Fruit fly (Drosophila melanogaster) whole organism, prepupa: ENCODE results near the gene CG16700.

Experiments
- Blimp-1 ChIP-seq: fragments of 200-800 bp; sonication (Bioruptor generic); optimal IDR thresholded peaks from 3 replicates; lab custom pipeline; 2017; ENCODE audit warnings: missing biosample characterization, missing genetic modification characterization, mild to moderate bottlenecking, moderate library complexity, missing genetic modification reagents
- CG10631 ChIP-seq: fragments of 200-800 bp; sonication (Bioruptor generic); optimal IDR thresholded peaks from 2 replicates; lab custom pipeline; 2016; ENCODE audit warnings: missing biosample characterization, missing genetic modification characterization
- CG11294 ChIP-seq: fragments of 200-800 bp; sonication (Bioruptor generic); IDR thresholded peaks from 2 replicates; pipeline ENCODE4 v1.3.6; 2022; ENCODE audit warnings: missing biosample characterization, missing genetic modification characterization
- CG11762 ChIP-seq: fragments of 200-800 bp; sonication (Bioruptor generic); optimal IDR thresholded peaks from 3 replicates; lab custom pipeline; 2016; ENCODE audit warnings: missing biosample characterization, missing genetic modification characterization; ENCODE audit not compliant: insufficient read depth
- CG15336 ChIP-seq: fragments of 200-800 bp; sonication (Bioruptor generic); IDR thresholded peaks from 2 replicates; pipeline ENCODE4 v1.3.6; 2022; ENCODE audit warnings: missing biosample characterization, missing genetic modification characterization
- CG1621 ChIP-seq: fragments of 200-800 bp; sonication (Bioruptor generic); optimal IDR thresholded peaks from 3 replicates; lab custom pipeline; 2018; ENCODE audit warnings: missing biosample characterization, mild to moderate bottlenecking, missing genetic modification characterization
- CG16779 ChIP-seq: fragments of 200-800 bp; sonication (Bioruptor generic); optimal IDR thresholded peaks from 3 replicates; lab custom pipeline; 2017; ENCODE audit warnings: missing biosample characterization, mild to moderate bottlenecking, missing genetic modification characterization
- CG3032 ChIP-seq: fragments of 200-800 bp; optimal IDR thresholded peaks from 2 replicates; lab custom pipeline; 2019; ENCODE audit warnings: missing biosample characterization, mild to moderate bottlenecking, missing genetic modification characterization, moderate library complexity
- CG32006 ChIP-seq: fragments of 200-800 bp; sonication (Bioruptor generic); optimal IDR thresholded peaks from 3 replicates; lab custom pipeline; 2017; ENCODE audit warnings: missing biosample characterization, mild to moderate bottlenecking, missing genetic modification characterization
- CG34406 ChIP-seq: fragments of 200-800 bp; sonication (Bioruptor generic); optimal IDR thresholded peaks from 3 replicates; lab custom pipeline; 2016; ENCODE audit warnings: missing biosample characterization, missing genetic modification characterization
- CG3919 ChIP-seq: fragments of 200-800 bp; sonication (Bioruptor generic); optimal IDR thresholded peaks from 3 replicates; lab custom pipeline; 2016; ENCODE audit warnings: missing biosample characterization, missing genetic modification characterization
- CG4318 ChIP-seq: fragments of 200-800 bp; sonication (Bioruptor generic); optimal IDR thresholded peaks from 3 replicates; lab custom pipeline; 2017; ENCODE audit warnings: missing biosample characterization, mild to moderate bottlenecking, missing genetic modification characterization
- CG6163 ChIP-seq: fragments of 200-800 bp; sonication (Bioruptor generic); IDR thresholded peaks from 3 replicates; pipeline ENCODE4 v1.3.6; 2022; ENCODE audit warnings: missing biosample characterization, missing genetic modification characterization
- CG6792 ChIP-seq: fragments of 200-800 bp; sonication (Bioruptor generic); optimal IDR thresholded peaks from 3 replicates; lab custom pipeline; 2016; ENCODE audit warnings: missing biosample characterization, missing genetic modification characterization
- CG6854 ChIP-seq: fragments of 200-800 bp; sonication (Bioruptor generic); optimal IDR thresholded peaks from 2 replicates; lab custom pipeline; 2017; ENCODE audit warnings: missing biosample characterization, mild to moderate bottlenecking, missing genetic modification characterization
- CG7368 ChIP-seq: fragments of 200-800 bp; sonication (Bioruptor generic); optimal IDR thresholded peaks from 3 replicates; lab custom pipeline; 2016; ENCODE audit warnings: missing biosample characterization, missing genetic modification characterization
- CG8119 ChIP-seq: fragments of 200-800 bp; sonication (Bioruptor generic); IDR thresholded peaks from 3 replicates; pipeline ENCODE4 v1.3.6; 2022; ENCODE audit warnings: missing biosample characterization, missing genetic modification characterization
- CG8319 ChIP-seq: fragments of 200-800 bp; sonication (Bioruptor generic); optimal IDR thresholded peaks from 3 replicates; lab custom pipeline; 2016; ENCODE audit warnings: missing biosample characterization, missing genetic modification characterization
- CG8632 ChIP-seq: fragments of 200-800 bp; sonication (Bioruptor generic); optimal IDR thresholded peaks from 3 replicates; lab custom pipeline; 2016; ENCODE audit warnings: missing biosample characterization, missing genetic modification characterization
- CG9139 ChIP-seq: fragments of 200-800 bp; sonication (Bioruptor generic); optimal IDR thresholded peaks from 3 replicates; lab custom pipeline; 2017; ENCODE audit warnings: missing biosample characterization, mild to moderate bottlenecking, missing genetic modification characterization
- Eip75B ChIP-seq: fragments of 200-800 bp; sonication (Bioruptor generic); optimal IDR thresholded peaks from 3 replicates; lab custom pipeline; 2016; ENCODE audit warnings: missing biosample characterization, missing genetic modification characterization
- Eip78C ChIP-seq: fragments of 200-800 bp; sonication (Bioruptor generic); peaks from one replicate; lab custom pipeline; 2016; ENCODE audit warnings: missing biosample characterization, missing genetic modification characterization
- Eip93F ChIP-seq: fragments of 200-800 bp; sonication (Bioruptor generic); optimal IDR thresholded peaks from 2 replicates; lab custom pipeline; 2016; ENCODE audit warnings: missing biosample characterization, mild to moderate bottlenecking, missing genetic modification characterization
- Ets21C ChIP-seq: fragments of 200-800 bp; sonication (Bioruptor generic); optimal IDR thresholded peaks from 3 replicates; lab custom pipeline; 2016; ENCODE audit warnings: missing biosample characterization, missing genetic modification characterization
- Ets96B ChIP-seq: fragments of 200-800 bp; optimal IDR thresholded peaks from 2 replicates; lab custom pipeline; 2019; ENCODE audit warnings: missing biosample characterization, mild to moderate bottlenecking, missing genetic modification characterization, moderate library complexity
- Gug ChIP-seq: fragments of 200-800 bp; sonication (Bioruptor generic); IDR thresholded peaks from 2 replicates; pipeline ENCODE4 v1.3.6; 2022; ENCODE audit warnings: missing biosample characterization, missing genetic modification characterization
- Hr38 ChIP-seq: sonication (Bioruptor generic); optimal IDR thresholded peaks from 2 replicates; lab custom pipeline; 2016; ENCODE audit warnings: missing biosample characterization, missing genetic modification characterization
- Hr39 ChIP-seq: fragments of 200-800 bp; sonication (Bioruptor generic); optimal IDR thresholded peaks from 2 replicates; lab custom pipeline; 2016; ENCODE audit warnings: missing biosample characterization, missing genetic modification characterization
- Hr4 ChIP-seq: fragments of 200-800 bp; sonication (Bioruptor generic); optimal IDR thresholded peaks from 3 replicates; lab custom pipeline; 2016; ENCODE audit warnings: missing biosample characterization, missing genetic modification characterization
- Lpt ChIP-seq: fragments of 200-800 bp; sonication (Bioruptor generic); optimal IDR thresholded peaks from 3 replicates; lab custom pipeline; 2016; ENCODE audit warnings: missing biosample characterization, missing genetic modification characterization
- Met ChIP-seq: fragments of 200-800 bp; sonication (Bioruptor generic); optimal IDR thresholded peaks from 3 replicates; lab custom pipeline; 2016; ENCODE audit warnings: missing biosample characterization, missing genetic modification characterization
- OdsH ChIP-seq: fragments of 200-800 bp; sonication (Bioruptor generic); optimal IDR thresholded peaks from 3 replicates; lab custom pipeline; 2016; ENCODE audit warnings: missing biosample characterization, missing genetic modification characterization
- Smox ChIP-seq: fragments of 200-800 bp; sonication (Bioruptor generic); optimal IDR thresholded peaks from 3 replicates; lab custom pipeline; 2016; ENCODE audit warnings: missing biosample characterization, missing genetic modification characterization
- Sox102F ChIP-seq: fragments of 200-800 bp; sonication (Bioruptor generic); optimal IDR thresholded peaks from 2 replicates; lab custom pipeline; 2016; ENCODE audit warnings: missing biosample characterization, mild to moderate bottlenecking, missing genetic modification characterization
- Sox14 ChIP-seq: fragments of 200-800 bp; sonication (Bioruptor generic); optimal IDR thresholded peaks from 3 replicates; lab custom pipeline; 2016; ENCODE audit warnings: missing biosample characterization, missing genetic modification characterization
- Sox15 ChIP-seq: fragments of 200-800 bp; sonication (Bioruptor generic); optimal IDR thresholded peaks from 3 replicates; lab custom pipeline; 2016; ENCODE audit warnings: missing biosample characterization, missing genetic modification characterization
- cyc ChIP-seq: fragments of 200-800 bp; sonication (Bioruptor generic); optimal IDR thresholded peaks from 3 replicates; lab custom pipeline; 2016; ENCODE audit warnings: missing biosample characterization, missing genetic modification characterization
- dac ChIP-seq: fragments of 200-800 bp; sonication (Bioruptor generic); optimal IDR thresholded peaks from 2 replicates; lab custom pipeline; 2017; ENCODE audit warnings: missing biosample characterization, mild to moderate bottlenecking, missing genetic modification characterization
- dsx ChIP-seq: fragments of 200-800 bp; optimal IDR thresholded peaks from 3 replicates; lab custom pipeline; 2019; ENCODE audit warnings: missing biosample characterization, mild to moderate bottlenecking, missing genetic modification characterization, moderate library complexity; ENCODE audit not compliant: poor library complexity, severe bottlenecking
- eg ChIP-seq: fragments of 200-800 bp; sonication (Bioruptor generic); IDR thresholded peaks from 3 replicates; pipeline ENCODE4 v1.3.6; 2022; ENCODE audit warnings: missing biosample characterization, missing genetic modification characterization
- esn ChIP-seq: fragments of 200-800 bp; sonication (Bioruptor generic); optimal IDR thresholded peaks from 2 replicates; lab custom pipeline; 2016; ENCODE audit warnings: missing biosample characterization, mild to moderate bottlenecking, missing genetic modification characterization, moderate library complexity
- fkh ChIP-seq: fragments of 200-800 bp; sonication (Bioruptor generic); optimal IDR thresholded peaks from 3 replicates; lab custom pipeline; 2017; ENCODE audit warnings: missing biosample characterization, mild to moderate bottlenecking, missing genetic modification characterization, moderate library complexity
- net ChIP-seq: fragments of 200-800 bp; sonication (Bioruptor generic); optimal IDR thresholded peaks from 3 replicates; lab custom pipeline; 2016; ENCODE audit warnings: missing biosample characterization, missing genetic modification characterization
- pdm3 ChIP-seq: fragments of 200-800 bp; sonication (Bioruptor generic); optimal IDR thresholded peaks from 3 replicates; lab custom pipeline; 2016; ENCODE audit warnings: missing biosample characterization, missing genetic modification characterization
- salr ChIP-seq, 2 experiments: fragments of 200-800 bp; sonication (Bioruptor generic); optimal IDR thresholded peaks; 3 replicates each; lab custom pipeline; 2016 to 2018; ENCODE audit warnings: missing biosample characterization in 2 of 2, missing genetic modification characterization in 2 of 2, mild to moderate bottlenecking in 1 of 2
- svp ChIP-seq: fragments of 200-800 bp; sonication (Bioruptor generic); peaks from one replicate; lab custom pipeline; 2016; ENCODE audit warnings: missing biosample characterization, missing genetic modification characterization
- vri ChIP-seq: fragments of 200-800 bp; sonication (Bioruptor generic); optimal IDR thresholded peaks from 3 replicates; lab custom pipeline; 2016; ENCODE audit warnings: missing biosample characterization, mild to moderate bottlenecking, missing genetic modification characterization

CG16700 gene

dm6 chrX:17125017-17125821 lies 33.6 kb downstream of the CG16700 start (continued):
- peak; percentile 31 for TF ChIP-seq OdsH (GFP tag; lab: Kevin White, UChicago)
- peak; percentile 8 for TF ChIP-seq dsx
- no peak; the same call in 2 of the 3 replicates for TF ChIP-seq eg
- peak; percentile 2 for TF ChIP-seq CG10631 (GFP tag; lab: Kevin White, UChicago)
- peak; percentile 15 for TF ChIP-seq Ets21C
- peak; percentile 24 for TF ChIP-seq Eip75B (GFP tag; lab: Kevin White, UChicago)
- peak; percentile 10 for TF ChIP-seq CG8632 (GFP tag; lab: Kevin White, UChicago)
- peak; percentile 11 for TF ChIP-seq Met (GFP tag; lab: Kevin White, UChicago)
- TF ChIP-seq CG8119: peak; percentile 32; the same call in 1 of the 3 replicates
- TF ChIP-seq Eip93F (GFP tag; lab: Kevin White, UChicago): no peak
- TF ChIP-seq Hr38: no peak
- no peak for TF ChIP-seq CG1621 (tag; lab: Kevin White, UChicago)
- TF ChIP-seq CG8319: no peak
- TF ChIP-seq CG3032 (tag; lab: Kevin White, UChicago): peak; percentile 43
- TF ChIP-seq esn (GFP tag; lab: Kevin White, UChicago): peak; percentile 44
- peak; percentile 41 for TF ChIP-seq CG16779 (tag; lab: Kevin White, UChicago)
- peak; percentile 9 for TF ChIP-seq CG7368 (GFP tag; lab: Kevin White, UChicago)
- no peak for TF ChIP-seq Sox15 (GFP tag; lab: Kevin White, UChicago)
- TF ChIP-seq CG34406: peak; percentile 20
- TF ChIP-seq fkh (GFP tag; lab: Kevin White, UChicago): peak; percentile 69
- no peak for TF ChIP-seq CG11294
- peak; percentile 29 for TF ChIP-seq CG3919 (GFP tag; lab: Kevin White, UChicago)
- TF ChIP-seq, all 60 proteins: peak for 37

- TF ChIP-seq CG4318 (GFP tag; lab: Kevin White, UChicago): peak; percentile 27
- no peak for TF ChIP-seq Hr39 (GFP tag; lab: Kevin White, UChicago)
- peak; percentile 28 for TF ChIP-seq pdm3 (GFP tag; lab: Kevin White, UChicago)
- TF ChIP-seq Met (GFP tag; lab: Kevin White, UChicago): peak; percentile 50
- TF ChIP-seq Blimp-1 (GFP tag; lab: Kevin White, UChicago): no peak
- no peak for TF ChIP-seq CG9139 (GFP tag; lab: Kevin White, UChicago)
- peak; percentile 49 for TF ChIP-seq svp (GFP tag; lab: Kevin White, UChicago)
- peak; percentile 86 for TF ChIP-seq Eip78C
- peak; percentile 53 for TF ChIP-seq esn (GFP tag; lab: Kevin White, UChicago)
- TF ChIP-seq Ets21C: no peak
- peak; percentile 35 for TF ChIP-seq Sox102F (GFP tag; lab: Kevin White, UChicago)
- TF ChIP-seq CG8119: peak; percentile 76
- TF ChIP-seq CG10631 (GFP tag; lab: Kevin White, UChicago): peak; percentile 47
- peak; percentile 54; the same call in 2 of the 3 replicates for TF ChIP-seq CG6163 (GFP tag; lab: Robert Waterston, UW)
- peak; percentile 66 for TF ChIP-seq CG15336 (GFP tag; lab: Robert Waterston, UW)
- peak; percentile 25 for TF ChIP-seq dac (GFP tag; lab: Kevin White, UChicago)
- TF ChIP-seq CG6854 (GFP tag; lab: Kevin White, UChicago): peak; percentile 5
- no peak for TF ChIP-seq Smox (GFP tag; lab: Kevin White, UChicago)
- peak; percentile 42 for TF ChIP-seq Ets96B
- peak; percentile 4 for TF ChIP-seq Sox15 (GFP tag; lab: Kevin White, UChicago)
- TF ChIP-seq net (GFP tag; lab: Kevin White, UChicago): peak; percentile 55
- peak; percentile 46 for TF ChIP-seq CG6792 (GFP tag; lab: Kevin White, UChicago)
- TF ChIP-seq CG1621 (tag; lab: Kevin White, UChicago): no peak
- TF ChIP-seq fkh (GFP tag; lab: Kevin White, UChicago): peak; percentile 91
- no peak for TF ChIP-seq CG16779 (tag; lab: Kevin White, UChicago)
- peak; percentile 65 for TF ChIP-seq CG32006 (GFP tag; lab: Kevin White, UChicago)
- peak; percentile 82 for TF ChIP-seq vri
- TF ChIP-seq CG11762 (GFP tag; lab: Kevin White, UChicago): peak; percentile 22
- peak; percentile 63 for TF ChIP-seq OdsH (GFP tag; lab: Kevin White, UChicago)
- TF ChIP-seq salr (GFP tag; optimal IDR thresholded peaks at IDR 0.05; lab: Kevin White, UChicago): peak in 1 of 2 experiments; percentile 25
- peak; percentile 24 for TF ChIP-seq Lpt
- TF ChIP-seq cyc (GFP tag; lab: Kevin White, UChicago): peak; percentile 1
- TF ChIP-seq Hr4 (GFP tag; lab: Kevin White, UChicago): peak; percentile 43
- TF ChIP-seq Gug (GFP tag; lab: Robert Waterston, UW): peak; percentile 64
- peak; percentile 2 for TF ChIP-seq Sox14 (GFP tag; lab: Kevin White, UChicago)
Observed at dm6 chrX:17129733-17130466, 38.2 kb downstream of the CG16700 start.
